Worm (Caenorhabditis elegans) whole organism, midembryonic: ENCODE measurements around the gene zmp-1.

ENCODE experiments used
- cog-1 ChIP-seq: sonication (generic microtip); optimal IDR thresholded peaks from 2 replicates; lab custom pipeline; 2016; ENCODE audit warnings: missing genetic modification characterization, missing compliant biosample characterization
- klf-2 ChIP-seq: fragments of 200-800 bp; sonication (Bioruptor generic); conservative IDR thresholded peaks from 2 replicates; pipeline ENCODE4 v1.3.6; 2022; ENCODE audit warnings: missing genetic modification reagents, missing genetic modification characterization, missing compliant biosample characterization
- med-1 ChIP-seq: sonication (generic microtip); optimal IDR thresholded peaks from 2 replicates; lab custom pipeline; 2017; ENCODE audit warnings: missing genetic modification characterization, mild to moderate bottlenecking, missing compliant biosample characterization, antibody characterized with exemption, missing genetic modification reagents; ENCODE audit not compliant: insufficient read depth
- tab-1 ChIP-seq: fragments of 200-800 bp; sonication (Bioruptor generic); IDR thresholded peaks from 2 replicates; pipeline ENCODE4 v1.3.6; 2022; ENCODE audit warnings: missing genetic modification characterization, missing compliant biosample characterization

- TF ChIP-seq med-1, result no peak
- no peak for TF ChIP-seq tab-1 (GFP tag; lab: Robert Waterston, UW)
- no peak for TF ChIP-seq klf-2 (GFP tag; lab: Robert Waterston, UW)
- TF ChIP-seq cog-1 (tag; lab: Kevin White, UChicago), result no peak
Measured at ce11 chrIII:5878215-5878614, 54.5 kb downstream of the zmp-1 start, which contains the start of the genes mig-21 and F01F1.2.
